Worm (Caenorhabditis elegans) whole organism, L1 larva: ENCODE measurements around the gene far-2.

ENCODE experiments used
- C16A3.4 ChIP-seq: fragments of 150-350 bp; optimal IDR thresholded peaks from 2 replicates; lab custom pipeline; 2014; ENCODE audit warnings: missing biosample characterization, missing genetic modification characterization
- C34B4.2 ChIP-seq: sonication (generic microtip); optimal IDR thresholded peaks from 2 replicates; lab custom pipeline; 2017; ENCODE audit warnings: mild to moderate bottlenecking, missing genetic modification characterization, missing compliant biosample characterization
- F16B12.6 ChIP-seq: fragments of 150-350 bp; optimal IDR thresholded peaks from 2 replicates; lab custom pipeline; 2014; ENCODE audit warnings: missing biosample characterization, missing genetic modification characterization
- aha-1 ChIP-seq: fragments of 150-350 bp; optimal IDR thresholded peaks from 2 replicates; lab custom pipeline; 2014; ENCODE audit warnings: missing biosample characterization, missing genetic modification characterization
- alr-1 ChIP-seq: fragments of 200-800 bp; sonication (Bioruptor generic); optimal IDR thresholded peaks from 2 replicates; lab custom pipeline; 2018; ENCODE audit warnings: borderline replicate concordance, mild to moderate bottlenecking, missing genetic modification characterization, missing compliant biosample characterization
- blmp-1 ChIP-seq: fragments of 150-350 bp; optimal IDR thresholded peaks from 2 replicates; lab custom pipeline; 2014; ENCODE audit warnings: missing biosample characterization, missing genetic modification characterization
- ceh-63 ChIP-seq: fragments of 200-800 bp; sonication (Bioruptor generic); optimal IDR thresholded peaks from 2 replicates; lab custom pipeline; 2018; ENCODE audit warnings: mild to moderate bottlenecking, missing genetic modification characterization, missing compliant biosample characterization
- ceh-8 ChIP-seq: fragments of 200-800 bp; sonication (Bioruptor generic); optimal IDR thresholded peaks from 2 replicates; lab custom pipeline; 2018; ENCODE audit warnings: mild to moderate bottlenecking, missing genetic modification characterization, moderate library complexity, missing compliant biosample characterization
- ceh-88 ChIP-seq: fragments of 200-800 bp; sonication (Bioruptor generic); IDR thresholded peaks from 2 replicates; pipeline ENCODE4 v1.3.6; 2022; ENCODE audit warnings: missing genetic modification characterization, missing compliant biosample characterization
- ceh-90 ChIP-seq: sonication (generic microtip); optimal IDR thresholded peaks from 2 replicates; lab custom pipeline; 2016; ENCODE audit warnings: missing genetic modification characterization, missing compliant biosample characterization
- ces-1 ChIP-seq: fragments of 150-350 bp; optimal IDR thresholded peaks from 2 replicates; lab custom pipeline; 2014; ENCODE audit warnings: missing biosample characterization, missing genetic modification reagents, missing genetic modification characterization
- dpl-1 ChIP-seq, 3 experiments: fragments of 150-350 bp in 2 of 3; sonication (generic microtip) in 1 of 3; optimal IDR thresholded peaks; 2 replicates each; lab custom pipeline; 2014 to 2017; ENCODE audit warnings: missing biosample characterization in 3 of 3, missing genetic modification characterization in 3 of 3, missing genetic modification reagents in 3 of 3
- efl-1 ChIP-seq, 4 experiments: fragments of 150-350 bp; optimal IDR thresholded peaks in 3 of 4; peaks in 1 of 4; 1 replicate in 1 of 4; 2 replicates in 3 of 4; lab custom pipeline; 2014; ENCODE audit warnings: missing biosample characterization in 2 of 4, missing genetic modification characterization in 2 of 4, missing genetic modification reagents in 2 of 4
- elt-3 ChIP-seq, 6 experiments: fragments of 150-350 bp in 1 of 6; sonication (generic microtip); optimal IDR thresholded peaks; 2 replicates each; lab custom pipeline; 2017 to 2018; ENCODE audit warnings: missing biosample characterization in 6 of 6, missing genetic modification characterization in 6 of 6, inconsistent platforms in 1 of 6
- fkh-10 ChIP-seq: sonication (generic microtip); optimal IDR thresholded peaks from 2 replicates; lab custom pipeline; 2017; ENCODE audit warnings: missing biosample characterization, missing genetic modification reagents, missing genetic modification characterization
- fkh-8 ChIP-seq: sonication (generic microtip); optimal IDR thresholded peaks from 2 replicates; lab custom pipeline; 2016; ENCODE audit warnings: mild to moderate bottlenecking, missing genetic modification characterization, missing compliant biosample characterization
- fos-1 ChIP-seq: fragments of 150-350 bp; optimal IDR thresholded peaks from 2 replicates; lab custom pipeline; 2014; ENCODE audit warnings: missing biosample characterization, missing genetic modification characterization
- grh-1 ChIP-seq: fragments of 200-800 bp; sonication (Bioruptor generic); IDR thresholded peaks from 2 replicates; pipeline ENCODE4 v1.3.6; 2022; ENCODE audit warnings: missing genetic modification reagents, missing genetic modification characterization, missing compliant biosample characterization
- hlh-17 ChIP-seq: fragments of 200-800 bp; sonication (Bioruptor generic); optimal IDR thresholded peaks from 2 replicates; lab custom pipeline; 2018; ENCODE audit warnings: missing genetic modification characterization, mild to moderate bottlenecking, missing compliant biosample characterization, moderate library complexity, borderline replicate concordance
- hlh-4 ChIP-seq: sonication (generic microtip); optimal IDR thresholded peaks from 2 replicates; lab custom pipeline; 2016; ENCODE audit warnings: mild to moderate bottlenecking, missing genetic modification characterization, missing compliant biosample characterization
- isw-1 ChIP-seq: fragments of 200-800 bp; sonication (Bioruptor generic); IDR thresholded peaks from 2 replicates; pipeline ENCODE4 v1.3.6; 2022; ENCODE audit warnings: missing genetic modification characterization, missing compliant biosample characterization
- lin-13 ChIP-seq: fragments of 150-350 bp; optimal IDR thresholded peaks from 2 replicates; lab custom pipeline; 2014; ENCODE audit warnings: missing biosample characterization, missing genetic modification reagents, missing genetic modification characterization
- lin-14 ChIP-seq: fragments of 200-800 bp; sonication (Bioruptor generic); optimal IDR thresholded peaks from 2 replicates; lab custom pipeline; 2018; ENCODE audit warnings: mild to moderate bottlenecking, missing genetic modification characterization, moderate library complexity, missing compliant biosample characterization
- lin-15B ChIP-seq: fragments of 150-350 bp; sonication (generic microtip); optimal IDR thresholded peaks from 3 replicates; lab custom pipeline; 2014; ENCODE audit warnings: missing biosample characterization, missing genetic modification characterization
- lsy-2 ChIP-seq, 2 experiments: fragments of 150-350 bp; optimal IDR thresholded peaks; 2 replicates each; lab custom pipeline; 2014; ENCODE audit warnings: missing biosample characterization in 2 of 2, missing genetic modification characterization in 2 of 2
- mab-9 ChIP-seq: fragments of 200-800 bp; sonication (Bioruptor generic); IDR thresholded peaks from 2 replicates; pipeline ENCODE4 v1.3.6; 2022; ENCODE audit warnings: missing genetic modification reagents, missing genetic modification characterization, missing compliant biosample characterization
- mef-2 ChIP-seq: fragments of 150-350 bp; optimal IDR thresholded peaks from 2 replicates; lab custom pipeline; 2014; ENCODE audit warnings: missing biosample characterization, missing genetic modification characterization
- mep-1 ChIP-seq: fragments of 150-350 bp; optimal IDR thresholded peaks from 2 replicates; lab custom pipeline; 2014; ENCODE audit warnings: missing biosample characterization, missing genetic modification characterization
- nhr-11 ChIP-seq: fragments of 150-350 bp; optimal IDR thresholded peaks from 2 replicates; lab custom pipeline; 2014; ENCODE audit warnings: missing biosample characterization, missing genetic modification characterization
- nhr-12 ChIP-seq: sonication (generic microtip); optimal IDR thresholded peaks from 2 replicates; lab custom pipeline; 2017; ENCODE audit warnings: missing biosample characterization, missing genetic modification characterization
- nhr-19 ChIP-seq: fragments of 200-800 bp; sonication (Bioruptor generic); conservative IDR thresholded peaks from 2 replicates; pipeline ENCODE4 v1.3.6; 2022; ENCODE audit warnings: missing genetic modification characterization, missing compliant biosample characterization
- nhr-237 ChIP-seq: fragments of 150-350 bp; optimal IDR thresholded peaks from 2 replicates; lab custom pipeline; 2014; ENCODE audit warnings: missing biosample characterization, missing genetic modification characterization
- nhr-28 ChIP-seq: fragments of 150-350 bp; optimal IDR thresholded peaks from 2 replicates; lab custom pipeline; 2014; ENCODE audit warnings: missing biosample characterization, missing genetic modification characterization
- nhr-47 ChIP-seq: sonication (generic microtip); optimal IDR thresholded peaks from 2 replicates; lab custom pipeline; 2016; ENCODE audit warnings: mild to moderate bottlenecking, missing genetic modification characterization, moderate library complexity, missing compliant biosample characterization
- nhr-71 ChIP-seq: sonication (generic microtip); optimal IDR thresholded peaks from 2 replicates; lab custom pipeline; 2016; ENCODE audit warnings: mild to moderate bottlenecking, missing genetic modification characterization, moderate library complexity, missing compliant biosample characterization
- nhr-76 ChIP-seq: sonication (generic microtip); optimal IDR thresholded peaks from 2 replicates; lab custom pipeline; 2017; ENCODE audit warnings: missing biosample characterization, missing genetic modification characterization
- nhr-84 ChIP-seq: sonication (generic microtip); optimal IDR thresholded peaks from 2 replicates; lab custom pipeline; 2017; ENCODE audit warnings: missing biosample characterization, missing genetic modification characterization
- nhr-90 ChIP-seq: sonication (generic microtip); optimal IDR thresholded peaks from 2 replicates; lab custom pipeline; 2016; ENCODE audit warnings: mild to moderate bottlenecking, missing genetic modification characterization, missing compliant biosample characterization; ENCODE audit not compliant: poor library complexity
- snpc-4 ChIP-seq: fragments of 150-350 bp; optimal IDR thresholded peaks from 2 replicates; lab custom pipeline; 2014; ENCODE audit warnings: missing biosample characterization, missing genetic modification characterization
- sptf-1 ChIP-seq: fragments of 150-350 bp; optimal IDR thresholded peaks from 2 replicates; lab custom pipeline; 2014; ENCODE audit warnings: missing biosample characterization, missing genetic modification characterization
- sup-37 ChIP-seq: fragments of 200-800 bp; sonication (Bioruptor generic); optimal IDR thresholded peaks from 2 replicates; lab custom pipeline; 2018; ENCODE audit warnings: mild to moderate bottlenecking, missing genetic modification characterization, missing compliant biosample characterization
- swsn-7 ChIP-seq: sonication (generic microtip); optimal IDR thresholded peaks from 2 replicates; lab custom pipeline; 2016; ENCODE audit warnings: missing genetic modification characterization, missing compliant biosample characterization
- unc-130 ChIP-seq: fragments of 150-350 bp; optimal IDR thresholded peaks from 2 replicates; lab custom pipeline; 2017; ENCODE audit warnings: missing biosample characterization, missing genetic modification characterization, inconsistent platforms
- unc-30 ChIP-seq: sonication (generic microtip); optimal IDR thresholded peaks from 2 replicates; lab custom pipeline; 2017; ENCODE audit warnings: missing biosample characterization, missing genetic modification characterization
- unc-62 ChIP-seq: fragments of 150-350 bp; optimal IDR thresholded peaks from 2 replicates; lab custom pipeline; 2014; ENCODE audit warnings: missing biosample characterization, missing genetic modification reagents, missing genetic modification characterization
- unc-86 ChIP-seq: sonication (generic microtip); optimal IDR thresholded peaks from 2 replicates; lab custom pipeline; 2016; ENCODE audit warnings: missing genetic modification characterization, missing compliant biosample characterization
- vab-15 ChIP-seq: sonication (generic microtip); optimal IDR thresholded peaks from 2 replicates; lab custom pipeline; 2017; ENCODE audit warnings: missing genotype, mild to moderate bottlenecking, missing genetic modification characterization, missing compliant biosample characterization
- ztf-11 ChIP-seq, 2 experiments: sonication (generic microtip); optimal IDR thresholded peaks; 2 replicates each; lab custom pipeline; 2016 to 2017; ENCODE audit warnings: missing genetic modification characterization in 2 of 2, missing biosample characterization in 1 of 2, missing compliant biosample characterization in 1 of 2
- ztf-4 ChIP-seq: fragments of 150-350 bp; optimal IDR thresholded peaks from 2 replicates; lab custom pipeline; 2014; ENCODE audit warnings: missing biosample characterization, missing genetic modification characterization

The far-2 gene

DNA sequence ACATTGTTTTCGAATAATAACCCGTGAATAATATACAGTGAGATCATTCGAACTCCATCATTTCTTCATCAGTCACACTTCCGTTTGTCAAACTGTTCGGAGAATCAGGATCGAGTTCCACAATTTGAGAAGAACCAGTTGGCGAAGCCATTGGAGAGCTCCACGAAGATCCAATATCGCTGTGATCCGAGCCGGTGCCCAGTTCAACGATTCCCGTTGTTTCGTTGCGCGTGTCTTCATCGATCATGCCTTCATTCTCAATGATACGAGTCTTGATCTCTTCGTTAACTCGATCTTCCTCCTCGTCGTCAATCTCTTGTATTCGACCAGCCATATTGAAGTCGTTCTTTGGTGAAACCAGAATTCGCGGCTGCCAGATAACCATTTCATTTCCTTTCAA is 29.9 kb upstream of the far-2 start:
- no peak for TF ChIP-seq ces-1 (GFP tag; lab: Kevin White, UChicago)
- no peak for TF ChIP-seq nhr-71 (tag; lab: Kevin White, UChicago)
- no peak for TF ChIP-seq blmp-1 (tag; lab: Kevin White, UChicago)
- TF ChIP-seq nhr-12 (tag; lab: Kevin White, UChicago) = no peak
- no peak for TF ChIP-seq nhr-84 (tag; lab: Kevin White, UChicago)
- TF ChIP-seq alr-1 (tag; lab: Kevin White, UChicago) = no peak
- TF ChIP-seq ceh-90 (tag; lab: Kevin White, UChicago) = no peak
- no peak for TF ChIP-seq dpl-1 (GFP tag; optimal IDR thresholded peaks at IDR 0.05; lab: Kevin White, UChicago)
- TF ChIP-seq nhr-19 (GFP tag; lab: Robert Waterston, UW) = no peak
- TF ChIP-seq nhr-90 (tag; lab: Kevin White, UChicago) = no peak
- no peak for TF ChIP-seq fkh-10 (GFP tag; lab: Kevin White, UChicago)
- TF ChIP-seq C16A3.4 = no peak
- no peak for TF ChIP-seq sptf-1 (tag; lab: Kevin White, UChicago)
- no peak for TF ChIP-seq elt-3 (tag; optimal IDR thresholded peaks at IDR 0.05; lab: Kevin White, UChicago)
- no peak for TF ChIP-seq lsy-2 (tag; optimal IDR thresholded peaks at IDR 0.05; lab: Kevin White, UChicago)
- 0 out of 2 replicates have a peak, but pooled peaks have one; percentile 4 for TF ChIP-seq grh-1 (GFP tag; lab: Robert Waterston, UW)
- TF ChIP-seq hlh-17 = no peak
- no peak for TF ChIP-seq ztf-11 (tag; optimal IDR thresholded peaks at IDR 0.05; lab: Kevin White, UChicago)
- no peak for TF ChIP-seq fos-1 (tag; lab: Kevin White, UChicago)
- TF ChIP-seq ceh-63 (GFP tag; lab: Kevin White, UChicago) = peak; percentile 4
- TF ChIP-seq nhr-11 = no peak
- no peak for TF ChIP-seq ceh-8 (GFP tag; lab: Kevin White, UChicago)
- TF ChIP-seq ceh-88 (GFP tag; lab: Robert Waterston, UW) = no peak
- TF ChIP-seq efl-1 (optimal IDR thresholded peaks at IDR 0.05; lab: Kevin White, UChicago) = no peak
- peak in 1 of 2 experiments; percentile 92 for TF ChIP-seq efl-1 (GFP tag; optimal IDR thresholded peaks at IDR 0.05 in 1 of 2; lab: Kevin White, UChicago)
- no peak for TF ChIP-seq unc-130
- no peak for TF ChIP-seq mef-2 (tag; lab: Kevin White, UChicago)

DNA sequence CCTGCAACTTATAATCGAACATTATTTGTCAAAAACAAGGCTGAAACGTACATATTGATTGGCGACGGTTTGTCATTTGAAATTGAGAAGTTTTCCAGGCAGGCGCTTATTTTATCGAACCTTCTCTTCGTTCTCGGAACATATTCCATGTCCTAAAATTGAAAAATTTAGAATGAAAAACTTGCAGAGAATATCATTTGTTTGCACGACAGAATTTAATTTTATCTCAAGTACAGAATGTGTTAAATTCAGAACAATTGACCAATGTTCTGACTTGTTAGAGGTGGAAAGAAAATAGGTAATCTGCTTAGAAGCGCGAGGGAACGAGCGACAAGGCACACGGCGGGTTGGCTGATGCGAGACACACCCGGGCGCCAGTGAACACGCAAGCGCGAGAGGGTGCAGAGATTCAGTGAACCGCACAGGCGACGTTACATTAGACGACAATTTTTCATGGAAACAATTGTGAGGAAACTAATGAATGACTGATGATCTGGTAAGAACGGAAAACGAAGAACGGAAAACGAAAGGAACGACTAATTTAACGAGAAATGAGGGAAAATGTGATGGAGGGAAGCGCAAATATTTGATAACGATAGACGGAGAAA is 29.2 kb upstream of the far-2 start:
- TF ChIP-seq snpc-4 (tag; lab: Kevin White, UChicago) (no peak), nhr-237 (tag; lab: Kevin White, UChicago) (no peak), mab-9 (GFP tag; lab: Robert Waterston, UW) (peak; percentile 62), unc-30 (tag; lab: Kevin White, UChicago) (no peak), sup-37 (no peak), lin-15B (tag; lab: Kevin White, UChicago) (no peak), unc-62 (GFP tag; lab: Kevin White, UChicago) (no peak), efl-1 (optimal IDR thresholded peaks at IDR 0.05; lab: Kevin White, UChicago) (peak; percentile 49 to 50), efl-1 (GFP tag; optimal IDR thresholded peaks at IDR 0.05 in 1 of 2; lab: Kevin White, UChicago) (peak in 1 of 2 experiments; percentile 87), ceh-63 (GFP tag; lab: Kevin White, UChicago) (no peak), sptf-1 (tag; lab: Kevin White, UChicago) (no peak), hlh-4 (tag; lab: Kevin White, UChicago) (no peak), lsy-2 (tag; optimal IDR thresholded peaks at IDR 0.05; lab: Kevin White, UChicago) (peak; percentile 34 to 47), vab-15 (tag; lab: Kevin White, UChicago) (no peak), mep-1 (tag; lab: Kevin White, UChicago) (peak; percentile 52), isw-1 (GFP tag; lab: Robert Waterston, UW) (no peak), blmp-1 (tag; lab: Kevin White, UChicago) (peak; percentile 31), aha-1 (tag; lab: Kevin White, UChicago) (no peak), C34B4.2 (tag; lab: Kevin White, UChicago) (no peak), nhr-71 (tag; lab: Kevin White, UChicago) (peak; percentile 58), ztf-4 (tag; lab: Kevin White, UChicago) (peak; percentile 1), fkh-8 (tag; lab: Kevin White, UChicago) (peak; percentile 66), unc-86 (tag; lab: Kevin White, UChicago) (no peak), hlh-17 (no peak), lin-14 (GFP tag; lab: Kevin White, UChicago) (peak; percentile 67), nhr-90 (tag; lab: Kevin White, UChicago) (no peak), F16B12.6 (tag; lab: Kevin White, UChicago) (peak; percentile 60), nhr-28 (tag; lab: Kevin White, UChicago) (no peak), nhr-47 (tag; lab: Kevin White, UChicago) (peak; percentile 39), nhr-84 (tag; lab: Kevin White, UChicago) (no peak), mef-2 (tag; lab: Kevin White, UChicago) (no peak), nhr-76 (tag; lab: Kevin White, UChicago) (no peak), swsn-7 (tag; lab: Kevin White, UChicago) (peak; percentile 30), lin-13 (peak; percentile 17)
